Fruit fly (Drosophila melanogaster) whole organism, pupa: ENCODE data around the gene CG31097.

Experiments used
- CG10348 ChIP-seq: fragments of 200-800 bp; sonication (Bioruptor generic); IDR thresholded peaks from 2 replicates; pipeline ENCODE4 v1.3.6; 2022; ENCODE audit warnings: missing biosample characterization, missing genetic modification characterization
- CG12605 ChIP-seq: fragments of 200-800 bp; sonication (Bioruptor generic); IDR thresholded peaks from 2 replicates; pipeline ENCODE4 v1.3.6; 2022; ENCODE audit warnings: missing biosample characterization, missing genetic modification characterization
- CG13204 ChIP-seq: fragments of 200-800 bp; sonication (Bioruptor generic); optimal IDR thresholded peaks from 2 replicates; lab custom pipeline; 2018; ENCODE audit warnings: missing biosample characterization, mild to moderate bottlenecking, missing genetic modification characterization, moderate library complexity
- CG14655 ChIP-seq: fragments of 200-800 bp; sonication (Bioruptor generic); optimal IDR thresholded peaks from 3 replicates; lab custom pipeline; 2017; ENCODE audit warnings: mild to moderate bottlenecking, missing biosample characterization, missing genetic modification reagents, missing genetic modification characterization
- CG15710 ChIP-seq: fragments of 200-800 bp; sonication (Bioruptor generic); optimal IDR thresholded peaks from 2 replicates; lab custom pipeline; 2018; ENCODE audit warnings: missing biosample characterization, mild to moderate bottlenecking, missing genetic modification characterization, moderate library complexity
- CG17806 ChIP-seq: fragments of 200-800 bp; sonication (Bioruptor generic); optimal IDR thresholded peaks from 2 replicates; lab custom pipeline; 2018; ENCODE audit warnings: missing biosample characterization, mild to moderate bottlenecking, missing genetic modification characterization, moderate library complexity
- CG32121 ChIP-seq: fragments of 200-800 bp; sonication (Bioruptor generic); IDR thresholded peaks from 2 replicates; pipeline ENCODE4 v1.3.6; 2022; ENCODE audit warnings: missing biosample characterization, missing genetic modification characterization
- CG34367 ChIP-seq: fragments of 200-800 bp; sonication (Bioruptor generic); optimal IDR thresholded peaks from 2 replicates; lab custom pipeline; 2018; ENCODE audit warnings: missing biosample characterization, mild to moderate bottlenecking, missing genetic modification characterization
- CG4496 ChIP-seq: fragments of 200-800 bp; sonication (Bioruptor generic); IDR thresholded peaks from 3 replicates; pipeline ENCODE4 v1.3.6; 2022; ENCODE audit warnings: missing biosample characterization, missing genetic modification characterization
- CG8159 ChIP-seq: fragments of 200-800 bp; sonication (Bioruptor generic); optimal IDR thresholded peaks from 3 replicates; lab custom pipeline; 2018; ENCODE audit warnings: missing biosample characterization, mild to moderate bottlenecking, missing genetic modification characterization, moderate library complexity
- CG8301 ChIP-seq: fragments of 200-800 bp; sonication (Bioruptor generic); optimal IDR thresholded peaks from 2 replicates; lab custom pipeline; 2018; ENCODE audit warnings: missing biosample characterization, mild to moderate bottlenecking, missing genetic modification characterization
- CG9948 ChIP-seq: fragments of 200-800 bp; sonication (Bioruptor generic); optimal IDR thresholded peaks from 2 replicates; lab custom pipeline; 2018; ENCODE audit warnings: missing biosample characterization, mild to moderate bottlenecking, missing genetic modification characterization, moderate library complexity
- D1 ChIP-seq: fragments of 200-800 bp; sonication (Bioruptor generic); optimal IDR thresholded peaks from 2 replicates; lab custom pipeline; 2018; ENCODE audit warnings: missing biosample characterization, mild to moderate bottlenecking, missing genetic modification characterization, moderate library complexity
- EcR ChIP-seq: fragments of 200-800 bp; sonication (Bioruptor generic); optimal IDR thresholded peaks from 3 replicates; lab custom pipeline; 2019; ENCODE audit warnings: missing biosample characterization, missing genetic modification characterization, mild to moderate bottlenecking, moderate library complexity, missing genetic modification reagents
- Ets98B ChIP-seq: fragments of 200-800 bp; sonication (Bioruptor generic); IDR thresholded peaks from 2 replicates; pipeline ENCODE4 v1.3.6; 2022; ENCODE audit warnings: missing biosample characterization, missing genetic modification characterization
- Pif1A ChIP-seq: fragments of 200-800 bp; sonication (Bioruptor generic); optimal IDR thresholded peaks from 3 replicates; lab custom pipeline; 2016; ENCODE audit warnings: missing biosample characterization, missing genetic modification characterization
- Pif1B ChIP-seq: fragments of 200-800 bp; sonication (Bioruptor generic); optimal IDR thresholded peaks from 3 replicates; lab custom pipeline; 2016; ENCODE audit warnings: missing biosample characterization, missing genetic modification characterization
- fd96Ca ChIP-seq: fragments of 200-800 bp; sonication (Bioruptor generic); IDR thresholded peaks from 3 replicates; pipeline ENCODE4 v1.3.6; 2022; ENCODE audit warnings: missing biosample characterization, missing genetic modification characterization
- rn ChIP-seq: fragments of 200-800 bp; sonication (Bioruptor generic); IDR thresholded peaks from 2 replicates; pipeline ENCODE4 v1.3.6; 2022; ENCODE audit warnings: missing biosample characterization, missing genetic modification characterization

The CG31097 gene

DNA sequence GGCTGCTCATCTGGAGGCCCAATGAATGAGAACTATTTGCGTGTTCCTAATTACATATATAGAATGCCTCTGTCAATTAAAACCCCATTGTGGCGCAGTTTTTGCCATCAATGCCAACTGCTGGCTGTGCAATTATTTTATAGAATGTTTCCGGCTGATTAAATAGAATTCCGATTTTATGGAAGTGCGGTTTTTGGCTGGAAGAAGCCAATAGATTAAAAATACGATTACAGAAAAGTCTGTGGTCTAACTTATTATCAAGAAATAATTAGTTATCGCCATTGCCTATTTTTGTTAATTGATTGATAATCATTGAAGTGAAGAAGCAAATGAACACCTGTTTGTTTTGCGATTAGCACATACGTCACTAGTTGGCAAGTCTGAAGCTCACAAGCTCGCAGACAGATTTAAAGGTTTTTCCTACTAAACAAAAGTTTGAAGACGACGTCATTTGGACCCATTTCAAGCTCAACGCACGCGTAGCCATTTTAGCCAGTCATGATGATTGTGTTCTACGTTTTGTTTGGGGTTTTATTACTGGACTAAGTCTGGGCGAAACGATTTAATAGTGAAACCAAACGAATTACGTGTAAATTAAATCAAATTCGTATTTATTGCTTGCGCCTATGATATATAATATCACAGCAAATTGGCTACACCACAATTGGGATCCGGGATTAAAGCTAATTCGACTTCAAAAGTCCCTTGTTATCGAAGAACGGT lies 8.4 kb upstream of the CG31097 start:
- TF ChIP-seq fd96Ca (GFP tag; lab: Robert Waterston, UW) (no peak), Ets98B (GFP tag; lab: Robert Waterston, UW) (no peak), CG13204 (GFP tag; lab: Kevin White, UChicago) (no peak), Pif1A (GFP tag; lab: Kevin White, UChicago) (no peak), CG34367 (tag; lab: Kevin White, UChicago) (no peak), CG4496 (GFP tag; lab: Robert Waterston, UW) (no peak), CG14655 (no peak), CG10348 (GFP tag; lab: Robert Waterston, UW) (no peak), CG8301 (tag; lab: Kevin White, UChicago) (no peak), Pif1B (GFP tag; lab: Kevin White, UChicago) (no peak), CG32121 (GFP tag; lab: Robert Waterston, UW) (no peak), rn (GFP tag; lab: Robert Waterston, UW) (no peak), CG8159 (tag; lab: Kevin White, UChicago) (no peak), CG9948 (tag; lab: Kevin White, UChicago) (no peak), CG15710 (tag; lab: Kevin White, UChicago) (no peak)

dm6 chr3R:25303857-25304440 lies 6.4 kb upstream of the CG31097 start, which contains the start of gene CG31436:
Gene CG31436, plus strand, starts transcription at chr3R:25304137.
- TF ChIP-seq CG34367 (tag; lab: Kevin White, UChicago) (no peak), CG17806 (tag; lab: Kevin White, UChicago) (no peak), CG32121 (GFP tag; lab: Robert Waterston, UW) (no peak), EcR (GFP tag; lab: Kevin White, UChicago) (peak; percentile 74), CG13204 (GFP tag; lab: Kevin White, UChicago) (no peak)

DNA sequence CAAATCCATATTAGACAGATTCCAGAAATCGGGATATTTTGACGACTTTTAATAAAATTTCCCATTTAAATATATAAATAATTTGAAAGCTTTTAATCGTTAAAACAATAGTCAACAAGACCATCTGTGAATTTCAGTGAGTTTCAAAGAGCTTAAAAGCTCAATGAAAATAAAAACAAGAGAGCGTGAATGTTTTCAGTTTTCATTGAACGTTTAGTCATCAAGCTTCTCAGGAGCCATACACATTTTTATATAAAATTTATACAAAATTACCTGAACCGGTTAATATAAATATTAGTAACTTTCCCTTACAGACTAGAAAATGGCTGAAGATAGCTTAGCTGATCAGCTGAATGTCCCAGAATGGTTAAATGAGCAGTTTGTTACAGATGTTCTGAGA lies 4.7 kb upstream of the CG31097 start, which contains the start of gene CG31370:
Gene CG31370 (plus strand): TSS at position 226 of the 400 bp plus-strand sequence.
- no peak for TF ChIP-seq Ets98B (GFP tag; lab: Robert Waterston, UW)
- no peak for TF ChIP-seq CG17806 (tag; lab: Kevin White, UChicago)

DNA sequence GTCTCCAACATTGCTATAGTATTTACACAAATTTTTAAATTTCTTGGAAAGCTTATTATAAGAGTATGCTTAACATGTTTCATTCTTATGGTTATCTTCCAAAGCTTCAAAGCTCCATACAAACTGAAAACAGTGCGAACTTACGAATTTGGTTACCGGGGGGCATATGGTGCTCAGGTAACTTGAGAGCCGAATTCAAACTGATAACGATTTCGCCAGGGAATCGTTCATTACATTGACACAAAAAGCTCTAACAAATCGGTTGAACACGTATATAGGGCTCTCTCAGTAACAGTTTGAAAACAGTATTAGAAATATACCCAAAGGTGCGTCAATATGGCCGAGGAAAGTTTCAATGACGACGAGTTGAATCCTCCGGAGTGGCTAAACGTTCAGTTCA lies 3.0 kb upstream of the CG31097 start, which contains the start of gene CG13659:
Gene CG13659 (plus strand): TSS at position 317 of the 400 bp plus-strand sequence.
- TF ChIP-seq CG14655 (no peak), CG10348 (GFP tag; lab: Robert Waterston, UW) (no peak), CG34367 (tag; lab: Kevin White, UChicago) (no peak), Ets98B (GFP tag; lab: Robert Waterston, UW) (no peak)

DNA sequence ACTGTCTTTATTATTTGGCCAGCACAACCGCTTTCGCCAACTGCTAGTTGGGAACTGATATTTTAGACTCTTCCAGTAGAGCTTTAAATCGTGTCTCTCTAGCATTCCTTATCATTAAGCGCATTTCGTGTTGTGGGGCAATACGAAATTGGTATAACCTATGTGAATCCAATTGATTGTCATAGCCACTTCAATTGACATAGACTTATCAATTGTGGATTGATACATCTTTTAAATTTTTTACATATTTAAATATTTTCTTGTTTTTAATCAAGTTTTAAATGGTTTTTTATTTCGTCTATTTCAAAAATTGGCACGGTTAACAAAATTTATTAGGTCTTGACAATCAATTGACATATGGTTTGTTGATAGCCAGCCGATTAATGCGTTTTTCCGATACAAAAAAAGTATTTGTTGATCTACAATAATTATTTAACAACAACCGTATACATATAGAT lies 2.0 kb upstream of the CG31097 start, which contains the start of gene CG31288:
Gene CG31288 (minus strand): TSS at position 51 of the 458 bp plus-strand sequence.
- TF ChIP-seq CG15710 (tag; lab: Kevin White, UChicago), result no peak
- no peak for TF ChIP-seq rn (GFP tag; lab: Robert Waterston, UW)
- TF ChIP-seq CG10348 (GFP tag; lab: Robert Waterston, UW), result no peak
- no peak for TF ChIP-seq Pif1B (GFP tag; lab: Kevin White, UChicago)
- TF ChIP-seq CG17806 (tag; lab: Kevin White, UChicago), result no peak

- TF ChIP-seq CG8159 (tag; lab: Kevin White, UChicago), result no peak
- TF ChIP-seq EcR (GFP tag; lab: Kevin White, UChicago), result peak; percentile 63
- TF ChIP-seq CG32121 (GFP tag; lab: Robert Waterston, UW), result peak; percentile 43; the same call in 1 of the 2 replicates
These were observed 2.1 kb downstream of the CG31097 start, which contains the start of gene CG31102 for dm6 chr3R:25295320-25296020. Gene CG31102, minus strand, starts transcription at chr3R:25295594.

dm6 chr3R:25292864-25293284 lies 4.7 kb downstream of the CG31097 start, which contains the start of gene CG31098:
Gene CG31098, minus strand, starts transcription at chr3R:25292977.
- TF ChIP-seq CG12605 (GFP tag; lab: Robert Waterston, UW) (no peak), D1 (tag; lab: Kevin White, UChicago) (no peak), Pif1B (GFP tag; lab: Kevin White, UChicago) (peak; percentile 37), Pif1A (GFP tag; lab: Kevin White, UChicago) (peak; percentile 10)
